Fruit fly (Drosophila melanogaster): ENCODE measurements around the gene CG31140.
A peak's percentile ranks its signal among the peaks of the same experiment; 100 is the strongest.

The CG31140 gene

DNA sequence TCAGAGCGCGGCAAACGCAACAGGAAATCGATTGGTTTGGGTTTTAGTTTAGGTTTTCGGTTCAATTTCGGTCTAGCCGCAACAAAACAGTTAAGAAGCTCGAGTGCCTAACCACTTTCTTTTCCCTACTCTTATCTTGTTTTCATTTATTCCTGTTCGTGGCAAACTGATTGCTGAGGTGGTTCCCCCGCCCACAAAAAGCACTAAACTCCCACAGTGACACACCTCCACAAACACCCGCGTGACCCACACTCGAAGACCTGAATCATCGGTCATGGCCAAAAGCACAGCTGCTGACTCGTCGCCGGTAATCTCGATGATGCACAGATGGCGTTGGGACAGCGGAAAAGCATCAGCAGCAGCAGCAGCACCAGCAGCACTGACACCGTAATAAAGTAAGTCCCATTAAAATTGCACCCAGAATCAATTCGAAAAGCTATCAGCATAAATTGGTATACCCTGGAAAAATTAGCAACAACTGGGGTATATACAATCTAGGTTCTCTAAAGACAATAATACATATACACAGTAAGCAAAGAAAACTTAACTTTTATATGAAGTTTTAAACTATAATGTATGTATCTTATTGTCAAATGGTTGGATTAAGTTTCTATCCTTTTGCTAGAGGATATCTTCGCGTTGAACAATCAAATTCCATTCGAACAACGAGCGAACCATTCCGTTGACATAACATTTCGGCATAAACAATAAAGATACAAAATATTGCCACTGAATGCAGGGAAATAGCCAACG is 62.9 kb downstream of the CG31140 start (continued):
- peak; percentile 53 for TF ChIP-seq Hr39 (GFP tag; optimal IDR thresholded peaks at IDR 0.05)
- TF ChIP-seq esn (GFP tag; optimal IDR thresholded peaks at IDR 0.05), result peak; percentile 30
- no peak for TF ChIP-seq lz (GFP tag; optimal IDR thresholded peaks at IDR 0.05)
- TF ChIP-seq CG8632 (GFP tag; optimal IDR thresholded peaks at IDR 0.05), result no peak
- TF ChIP-seq CG8119 (GFP tag; IDR thresholded peaks at IDR 0.05), result no peak
- TF ChIP-seq CG6808 (GFP tag; optimal IDR thresholded peaks at IDR 0.05), result no peak
- TF ChIP-seq Sox14 (GFP tag; optimal IDR thresholded peaks at IDR 0.05), result peak; percentile 35
- TF ChIP-seq CG11762 (GFP tag; optimal IDR thresholded peaks at IDR 0.05; ENCODE audit: insufficient read depth), result no peak
- TF ChIP-seq Sox102F (GFP tag; optimal IDR thresholded peaks at IDR 0.05), result peak; percentile 14
- TF ChIP-seq CG6276 (GFP tag; optimal IDR thresholded peaks at IDR 0.05), result no peak
- TF ChIP-seq pdm3 (GFP tag; optimal IDR thresholded peaks at IDR 0.05), result peak; percentile 47
- peak; percentile 51; the same call in 1 of the 2 replicates for TF ChIP-seq CG15336 (GFP tag; IDR thresholded peaks at IDR 0.05)
- TF ChIP-seq dac (GFP tag; optimal IDR thresholded peaks at IDR 0.05), result no peak
- no peak for TF ChIP-seq net (GFP tag; optimal IDR thresholded peaks at IDR 0.05)
- TF ChIP-seq vri (GFP tag; optimal IDR thresholded peaks at IDR 0.05), result no peak

DNA sequence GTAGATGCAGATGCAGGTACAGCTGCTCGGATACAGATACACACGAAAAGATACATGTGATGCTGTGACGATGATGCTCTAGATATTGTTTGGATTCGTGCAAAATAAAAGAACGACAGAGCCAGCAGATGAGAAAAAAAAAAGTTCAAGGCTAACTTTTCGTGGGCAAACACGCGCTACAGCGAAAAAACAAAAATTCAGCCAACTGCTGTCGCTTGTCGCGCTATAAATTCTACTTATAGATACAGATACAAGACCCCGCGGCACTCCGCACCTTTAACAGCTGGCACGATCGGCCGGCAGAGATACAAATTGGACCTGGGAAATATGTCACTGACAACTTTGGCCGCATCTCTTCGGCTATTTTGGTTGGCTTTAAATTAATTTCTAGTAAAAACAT is 63.5 kb downstream of the CG31140 start:
- TF ChIP-seq Lpt (GFP tag; optimal IDR thresholded peaks at IDR 0.05) (no peak), salr (GFP tag; optimal IDR thresholded peaks at IDR 0.05) (peak in 1 of 2 experiments; percentile 0)

DNA sequence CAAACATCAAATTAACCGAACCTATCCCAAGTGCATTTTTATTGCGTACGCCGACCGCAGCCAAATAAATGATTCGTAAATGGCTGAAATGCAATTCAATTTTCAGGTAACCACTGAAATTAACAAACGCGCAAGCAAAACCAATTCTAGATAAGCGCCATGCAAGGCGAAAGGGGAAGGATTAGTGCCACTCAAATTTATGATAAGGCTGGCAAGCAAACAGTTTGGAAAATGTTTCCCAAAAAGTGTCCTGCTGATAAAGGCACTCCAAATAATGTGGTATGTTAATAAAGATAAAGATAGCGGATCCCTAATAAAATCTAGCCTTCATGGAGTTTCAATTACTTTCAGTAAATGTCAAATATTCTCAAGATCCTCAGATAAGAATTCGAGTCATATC is 64.2 kb downstream of the CG31140 start:
- peak; percentile 42 for TF ChIP-seq vri (GFP tag; optimal IDR thresholded peaks at IDR 0.05)
- no peak for TF ChIP-seq Blimp-1 (GFP tag; optimal IDR thresholded peaks at IDR 0.05)
- no peak for TF ChIP-seq CG3919 (GFP tag; optimal IDR thresholded peaks at IDR 0.05)
- no peak for TF ChIP-seq svp (GFP tag)
- TF ChIP-seq CG4318 (GFP tag; optimal IDR thresholded peaks at IDR 0.05), result no peak
- no peak for TF ChIP-seq Eip93F (GFP tag; optimal IDR thresholded peaks at IDR 0.05)
- TF ChIP-seq CG9139 (GFP tag; optimal IDR thresholded peaks at IDR 0.05), result no peak
- no peak for TF ChIP-seq lz (GFP tag; optimal IDR thresholded peaks at IDR 0.05)
- no peak for TF ChIP-seq Eip75B (GFP tag; optimal IDR thresholded peaks at IDR 0.05)

DNA sequence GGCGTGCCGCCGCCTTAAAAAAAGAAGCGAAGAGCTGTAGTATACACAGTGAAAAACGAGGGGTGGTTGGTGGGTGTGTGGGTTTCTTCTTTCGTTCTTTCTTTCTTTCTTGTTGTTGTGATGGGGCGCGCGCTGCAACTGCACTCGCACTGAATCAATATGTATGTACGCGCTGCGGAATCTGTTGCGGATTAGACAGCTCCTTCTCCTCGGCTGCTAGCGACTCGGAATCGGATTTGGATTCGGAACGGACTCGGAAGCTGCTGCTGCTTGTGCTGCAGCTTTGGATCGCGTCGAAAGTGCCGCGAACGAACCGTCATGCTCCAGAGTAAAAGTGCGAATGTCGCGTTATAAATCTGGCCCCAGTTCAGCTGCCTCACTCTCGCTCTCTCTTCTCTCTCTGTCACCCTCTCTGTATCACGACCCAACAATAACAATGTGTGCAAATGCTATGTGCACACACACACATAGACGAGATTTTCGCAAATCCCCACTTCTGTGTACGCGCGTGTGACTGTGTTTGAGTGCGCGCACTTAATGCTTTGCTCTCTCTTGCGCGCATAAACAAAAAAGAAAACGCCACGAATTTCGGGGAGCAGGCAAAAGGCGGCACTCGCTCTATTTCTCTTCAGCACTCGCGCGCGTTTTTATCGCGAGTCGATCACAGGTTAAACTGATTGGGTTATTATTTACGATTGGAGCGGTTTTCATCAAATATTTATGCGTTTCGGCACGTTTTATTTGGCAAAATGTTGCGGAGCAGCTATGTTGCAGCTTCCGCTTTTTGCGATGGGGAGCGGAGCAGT is 68.2 kb downstream of the CG31140 start:
- TF ChIP-seq CG8319 (GFP tag; optimal IDR thresholded peaks at IDR 0.05) (no peak), CG6808 (GFP tag; optimal IDR thresholded peaks at IDR 0.05) (peak; percentile 32), Sox15 (GFP tag; optimal IDR thresholded peaks at IDR 0.05) (no peak), fd85E (GFP tag; optimal IDR thresholded peaks at IDR 0.05) (peak; percentile 36), topi (GFP tag; optimal IDR thresholded peaks at IDR 0.05) (peak; percentile 23), pdm3 (GFP tag; optimal IDR thresholded peaks at IDR 0.05) (no peak), Eip93F (GFP tag; optimal IDR thresholded peaks at IDR 0.05) (no peak), dac (GFP tag; optimal IDR thresholded peaks at IDR 0.05) (no peak), CG9139 (GFP tag; optimal IDR thresholded peaks at IDR 0.05) (peak; percentile 18), spab (GFP tag; optimal IDR thresholded peaks at IDR 0.05) (peak; percentile 5), lz (GFP tag; optimal IDR thresholded peaks at IDR 0.05) (no peak), dsx (GFP tag; optimal IDR thresholded peaks at IDR 0.05; ENCODE audit: poor library complexity, severe bottlenecking) (peak; percentile 83), CG15336 (GFP tag; IDR thresholded peaks at IDR 0.05) (peak; percentile 48; the same call in 1 of the 2 replicates), CG8632 (GFP tag; optimal IDR thresholded peaks at IDR 0.05) (no peak), CG32006 (GFP tag; optimal IDR thresholded peaks at IDR 0.05) (peak; percentile 34), Hr39 (GFP tag; optimal IDR thresholded peaks at IDR 0.05) (peak; percentile 13), CG6276 (GFP tag; optimal IDR thresholded peaks at IDR 0.05) (peak; percentile 54), Blimp-1 (GFP tag; optimal IDR thresholded peaks at IDR 0.05) (peak; percentile 47), CG8119 (GFP tag; IDR thresholded peaks at IDR 0.05) (peak; percentile 48), CG11902 (GFP tag; optimal IDR thresholded peaks at IDR 0.05) (peak; percentile 11), CG11294 (GFP tag; IDR thresholded peaks at IDR 0.05) (no peak; the same call in 1 of the 2 replicates), CG6163 (GFP tag; IDR thresholded peaks at IDR 0.05) (no peak; the same call in 2 of the 3 replicates), Ets96B (tag; optimal IDR thresholded peaks at IDR 0.05) (peak; percentile 22), Hr4 (GFP tag; optimal IDR thresholded peaks at IDR 0.05) (no peak), ss (GFP tag; optimal IDR thresholded peaks at IDR 0.05) (peak; percentile 55 to 58), CG6792 (GFP tag; optimal IDR thresholded peaks at IDR 0.05) (peak; percentile 29), svp (GFP tag) (peak; percentile 94), eg (GFP tag; IDR thresholded peaks at IDR 0.05) (peak; percentile 67; the same call in 2 of the 3 replicates), CG16779 (tag; optimal IDR thresholded peaks at IDR 0.05) (peak; percentile 65)
